Worm (Caenorhabditis elegans): ENCODE data around the gene F14H8.2.

The F14H8.2 gene

ce11 chrV:15020229-15020628 is at the start of gene F14H8.2:
Gene F14H8.2 (minus strand): TSS chrV:15020329.
- no peak for TF ChIP-seq nhr-41 (GFP tag; IDR thresholded peaks at IDR 0.05)
- no peak for TF ChIP-seq ceh-32 (tag; optimal IDR thresholded peaks at IDR 0.05; ENCODE audit: poor library complexity)
- TF ChIP-seq egl-43 (GFP tag; IDR thresholded peaks at IDR 0.05): no peak
- no peak for TF ChIP-seq fos-1 (tag; optimal IDR thresholded peaks at IDR 0.05)
- no peak for TF ChIP-seq F37D6.2 (tag; optimal IDR thresholded peaks at IDR 0.05)
- TF ChIP-seq dmd-8 (GFP tag; IDR thresholded peaks at IDR 0.05): no peak
- TF ChIP-seq F10B5.3 (tag; optimal IDR thresholded peaks at IDR 0.05): no peak
- TF ChIP-seq pha-4 (GFP tag; IDR thresholded peaks at IDR 0.05): no peak
- TF ChIP-seq pha-4 (tag; optimal IDR thresholded peaks at IDR 0.05): no peak
- TF ChIP-seq ctbp-1 (GFP tag; IDR thresholded peaks at IDR 0.05): no peak
- TF ChIP-seq T26A8.4 (GFP tag; IDR thresholded peaks at IDR 0.05): no peak
- TF ChIP-seq cey-2 (tag; optimal IDR thresholded peaks at IDR 0.05; ENCODE audit: borderline replicate concordance, insufficient read depth): no peak
- no peak for TF ChIP-seq mep-1 (tag; optimal IDR thresholded peaks at IDR 0.05)
- TF ChIP-seq tra-1 (GFP tag; IDR thresholded peaks at IDR 0.05): no peak
- TF ChIP-seq ceh-62 (tag; optimal IDR thresholded peaks at IDR 0.05): no peak

- TF ChIP-seq lsy-2 (tag; optimal IDR thresholded peaks at IDR 0.05): peak in 1 of 2 experiments; percentile 61
- peak; percentile 14 for TF ChIP-seq fkh-10 (GFP tag; optimal IDR thresholded peaks at IDR 0.05)
- TF ChIP-seq tra-1 (GFP tag; IDR thresholded peaks at IDR 0.05): no peak
- TF ChIP-seq pqm-1 (tag; optimal IDR thresholded peaks at IDR 0.05): no peak
- TF ChIP-seq F44E2.7 (GFP tag; IDR thresholded peaks at IDR 0.05): no peak
- TF ChIP-seq ceh-32 (tag; optimal IDR thresholded peaks at IDR 0.05; ENCODE audit: poor library complexity): no peak
- TF ChIP-seq lin-1 (GFP tag; IDR thresholded peaks at IDR 0.05): no peak
Measured at ce11 chrV:15069435-15069985, 49.4 kb upstream of the F14H8.2 start.

- no peak for TF ChIP-seq nhr-48 (tag; optimal IDR thresholded peaks at IDR 0.05)
- no peak for TF ChIP-seq lin-29 (GFP tag; IDR thresholded peaks at IDR 0.05)
- no peak for TF ChIP-seq nhr-41 (GFP tag; IDR thresholded peaks at IDR 0.05)
Measured at ce11 chrV:15068378-15068777, 48.2 kb upstream of the F14H8.2 start, which contains the start of gene dnj-3. Gene dnj-3 (plus strand): TSS chrV:15068678.

ce11 chrV:15067165-15067564 is 47.0 kb upstream of the F14H8.2 start, which contains the start of gene C25D7.10:
Gene C25D7.10 (plus strand): TSS chrV:15067465.
- TF ChIP-seq lin-38 (GFP tag; IDR thresholded peaks at IDR 0.05) (peak; percentile 27; the same call in 1 of the 2 replicates), F10B5.3 (tag; optimal IDR thresholded peaks at IDR 0.05) (no peak)

- TF ChIP-seq unc-130 (GFP tag; optimal IDR thresholded peaks at IDR 0.05): peak; percentile 75
- TF ChIP-seq dve-1 (tag; optimal IDR thresholded peaks at IDR 0.05; ENCODE audit: insufficient read depth): no peak
- TF ChIP-seq nhr-237 (tag; optimal IDR thresholded peaks at IDR 0.05): no peak
- peak; percentile 81 for TF ChIP-seq aha-1 (tag)
- no peak for TF ChIP-seq zfp-2 (tag; optimal IDR thresholded peaks at IDR 0.05)
- peak in 1 of 2 experiments; percentile 47 for TF ChIP-seq unc-62 (GFP tag; optimal IDR thresholded peaks at IDR 0.05 in 1 of 2)
- TF ChIP-seq unc-62 (tag; optimal IDR thresholded peaks at IDR 0.05): no peak
- TF ChIP-seq nhr-10 (tag; optimal IDR thresholded peaks at IDR 0.05): no peak
- no peak for TF ChIP-seq daf-16 (GFP tag; optimal IDR thresholded peaks at IDR 0.05)
- TF ChIP-seq daf-16 (tag; optimal IDR thresholded peaks at IDR 0.05): peak; percentile 1
Measured at ce11 chrV:15065837-15066348, 45.8 kb upstream of the F14H8.2 start, which contains the start of gene otub-1. Gene otub-1 (plus strand): TSS chrV:15066298.
